Fruit fly (Drosophila melanogaster) whole organism, adult: Measurements from ENCODE around the gene CG5973.

Experiments used
- CG12768 ChIP-seq: fragments of 200-800 bp; sonication (Bioruptor generic); optimal IDR thresholded peaks from 2 replicates; lab custom pipeline; 2017; ENCODE audit warnings: missing biosample characterization, missing genetic modification characterization, mild to moderate bottlenecking, moderate library complexity, missing genetic modification reagents
- CG14711 ChIP-seq: fragments of 200-800 bp; sonication (Bioruptor generic); optimal IDR thresholded peaks from 2 replicates; lab custom pipeline; 2018; ENCODE audit warnings: missing biosample characterization, mild to moderate bottlenecking, missing genetic modification characterization, moderate library complexity
- CG7045 ChIP-seq: fragments of 200-800 bp; sonication (Bioruptor generic); optimal IDR thresholded peaks from 2 replicates; lab custom pipeline; 2017; ENCODE audit warnings: missing biosample characterization, mild to moderate bottlenecking, missing genetic modification characterization
- Clk ChIP-seq: fragments of 200-800 bp; sonication (Bioruptor generic); optimal IDR thresholded peaks from 2 replicates; lab custom pipeline; 2017; ENCODE audit warnings: missing biosample characterization, missing genetic modification characterization
- Crg-1 ChIP-seq: fragments of 200-800 bp; sonication (Bioruptor generic); optimal IDR thresholded peaks from 2 replicates; lab custom pipeline; 2016; ENCODE audit warnings: missing biosample characterization, missing genetic modification characterization
- bab1 ChIP-seq: fragments of 200-800 bp; sonication (Bioruptor generic); optimal IDR thresholded peaks from 3 replicates; lab custom pipeline; 2019; ENCODE audit warnings: missing biosample characterization, mild to moderate bottlenecking, missing genetic modification characterization, moderate library complexity
- cnc ChIP-seq, 2 experiments: fragments of >200 bp; optimal IDR thresholded peaks; 2 replicates each; lab custom pipeline; 2017
- ovo ChIP-seq: fragments of 200-800 bp; sonication (Bioruptor generic); optimal IDR thresholded peaks from 2 replicates; lab custom pipeline; 2016; ENCODE audit warnings: missing biosample characterization, missing genetic modification characterization
- tj ChIP-seq: fragments of 200-800 bp; sonication (Bioruptor generic); optimal IDR thresholded peaks from 3 replicates; lab custom pipeline; 2017; ENCODE audit warnings: missing biosample characterization, mild to moderate bottlenecking, missing genetic modification characterization, moderate library complexity

DNA sequence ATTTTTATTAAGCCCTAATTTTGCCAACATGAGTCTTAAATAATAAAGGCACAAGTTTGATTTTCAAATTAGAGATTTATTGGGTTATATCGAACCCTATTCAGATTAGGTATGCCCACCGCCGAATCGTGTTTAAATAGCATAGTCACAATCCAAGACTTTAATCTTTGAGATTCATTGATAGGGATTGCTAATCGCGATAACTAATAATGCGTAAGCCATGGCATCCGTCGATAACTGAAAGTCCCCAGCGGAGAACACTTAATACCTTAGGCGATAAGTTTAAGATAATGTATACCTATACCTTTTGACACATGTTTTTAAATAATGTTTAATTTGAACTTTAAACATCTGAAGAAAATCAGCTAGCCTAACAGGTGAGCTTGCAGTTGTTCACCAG, 1.8 kb upstream of the CG5973 start:
- TF ChIP-seq CG14711 (tag; lab: Kevin White, UChicago) (no peak), CG7045 (GFP tag; lab: Kevin White, UChicago) (no peak), cnc (optimal IDR thresholded peaks at IDR 0.05; lab: Kevin White, UChicago) (no peak), tj (GFP tag; lab: Kevin White, UChicago) (no peak), ovo (no peak), bab1 (no peak), Clk (GFP tag; lab: Kevin White, UChicago) (no peak), CG12768 (GFP tag; lab: Kevin White, UChicago) (no peak), Crg-1 (no peak)
